Fruit fly (Drosophila melanogaster): ENCODE results near the gene CG13625.

CG13625 gene

dm6 chr3R:24598549-24599204 is 13.7 kb upstream of the CG13625 start:
- no peak for TF ChIP-seq CG17801 (GFP tag; optimal IDR thresholded peaks at IDR 0.05; ENCODE audit: partially characterized antibody)

- no peak for TF ChIP-seq CG17801 (GFP tag; optimal IDR thresholded peaks at IDR 0.05; ENCODE audit: partially characterized antibody)
Measured at dm6 chr3R:24596881-24597280, 11.9 kb upstream of the CG13625 start.

DNA sequence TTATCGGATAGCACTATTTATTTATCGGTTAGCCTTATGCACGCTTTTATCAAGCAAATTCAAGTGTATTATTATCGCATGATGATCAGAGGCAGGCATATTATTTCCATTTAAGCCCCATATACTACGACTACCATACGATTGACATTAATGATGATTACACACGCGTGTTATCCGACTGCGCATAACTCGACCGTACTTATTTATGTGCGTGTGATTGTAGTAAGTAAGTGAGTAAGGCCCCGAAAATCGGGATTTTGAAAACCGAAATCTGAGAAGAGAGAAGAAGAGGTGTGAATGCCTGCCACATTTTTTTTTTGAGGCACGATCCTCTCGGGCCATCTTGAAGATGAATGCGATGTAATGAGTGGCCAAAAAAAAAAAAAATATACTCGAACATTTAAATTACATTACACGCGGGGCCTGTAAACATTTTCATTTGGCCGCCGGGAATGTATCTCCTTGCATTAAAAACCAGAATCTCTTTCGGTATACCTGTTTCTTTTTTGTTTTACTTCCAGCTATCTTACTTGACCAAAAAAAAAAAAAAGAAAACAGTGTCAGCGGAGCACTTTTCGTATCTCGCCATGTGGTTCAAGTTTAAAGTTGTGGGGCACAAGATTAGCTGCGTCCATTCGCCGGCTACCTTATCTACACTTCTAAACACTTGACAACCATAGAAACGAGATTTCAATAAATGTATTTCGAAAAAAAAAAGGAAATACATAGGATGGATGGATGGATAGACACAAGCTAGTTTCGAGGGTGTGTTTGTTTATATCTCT is 10.6 kb upstream of the CG13625 start:
- TF ChIP-seq CG17801 (GFP tag; optimal IDR thresholded peaks at IDR 0.05; ENCODE audit: partially characterized antibody) = no peak

DNA sequence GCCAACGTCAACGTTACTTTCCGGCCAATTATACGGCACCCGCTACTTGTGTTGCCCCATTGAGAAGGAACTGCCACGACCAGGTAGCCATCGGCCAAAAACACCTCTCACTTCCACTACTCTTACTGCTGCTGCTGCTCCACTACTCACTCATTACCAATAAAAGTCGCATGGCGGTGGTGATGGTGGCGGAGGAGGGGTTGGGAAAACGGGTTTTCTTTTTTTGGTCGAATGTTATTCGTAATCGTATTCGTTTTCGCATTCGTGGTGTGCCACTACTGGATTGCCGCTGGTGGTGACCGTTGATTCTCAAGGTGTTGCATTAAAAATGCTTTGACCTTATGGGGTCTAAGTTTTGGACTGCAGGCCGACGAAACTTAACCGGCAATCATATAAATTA is 8.8 kb upstream of the CG13625 start:
- no peak for TF ChIP-seq CG17801 (GFP tag; optimal IDR thresholded peaks at IDR 0.05; ENCODE audit: partially characterized antibody)

dm6 chr3R:24590276-24590675 is 5.3 kb upstream of the CG13625 start:
- no peak for TF ChIP-seq CG17801 (GFP tag; optimal IDR thresholded peaks at IDR 0.05; ENCODE audit: partially characterized antibody)

DNA sequence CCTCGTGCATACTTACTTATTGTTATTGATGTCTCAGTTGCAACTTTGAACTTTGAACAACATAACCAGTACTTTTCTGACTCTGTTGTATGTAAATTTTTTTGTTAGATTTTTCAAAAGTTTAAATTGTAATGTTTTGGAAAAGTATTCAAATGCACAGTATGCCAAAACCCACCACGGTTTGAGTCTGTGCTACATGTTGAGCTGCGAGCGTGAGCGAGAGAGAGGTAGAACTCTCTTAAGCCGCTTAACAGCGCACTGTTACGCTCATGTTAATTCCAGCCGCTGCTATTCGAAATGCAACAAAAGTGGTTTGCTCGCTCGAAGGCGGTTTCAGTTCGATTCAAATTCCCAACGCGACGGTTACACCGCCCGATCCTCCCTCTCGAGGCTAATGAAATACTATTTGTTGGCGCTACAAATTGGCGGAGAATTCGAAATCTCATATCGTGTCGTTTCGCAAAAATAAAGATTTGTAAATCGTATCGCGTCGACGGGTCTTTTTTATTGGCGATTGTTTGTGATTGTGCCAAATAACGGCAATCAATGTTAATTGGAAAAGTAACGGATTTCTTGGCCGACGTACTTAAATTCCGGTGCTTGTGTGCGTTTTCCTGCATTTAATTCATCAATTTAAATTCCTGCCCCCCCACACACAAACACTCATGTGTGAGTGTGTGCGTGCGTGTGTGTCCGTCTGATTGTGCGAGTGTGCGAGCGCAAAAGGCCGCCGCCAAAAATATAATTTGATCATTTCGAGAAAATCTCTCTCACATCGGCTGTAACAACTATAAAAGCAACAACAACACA is 4.1 kb upstream of the CG13625 start:
- peak; percentile 45 for TF ChIP-seq CG17801 (GFP tag; optimal IDR thresholded peaks at IDR 0.05; ENCODE audit: partially characterized antibody)

- peak; percentile 57 for TF ChIP-seq CG17801 (GFP tag; optimal IDR thresholded peaks at IDR 0.05; ENCODE audit: partially characterized antibody)
Measured at dm6 chr3R:24586453-24586886, 1.5 kb upstream of the CG13625 start.

DNA sequence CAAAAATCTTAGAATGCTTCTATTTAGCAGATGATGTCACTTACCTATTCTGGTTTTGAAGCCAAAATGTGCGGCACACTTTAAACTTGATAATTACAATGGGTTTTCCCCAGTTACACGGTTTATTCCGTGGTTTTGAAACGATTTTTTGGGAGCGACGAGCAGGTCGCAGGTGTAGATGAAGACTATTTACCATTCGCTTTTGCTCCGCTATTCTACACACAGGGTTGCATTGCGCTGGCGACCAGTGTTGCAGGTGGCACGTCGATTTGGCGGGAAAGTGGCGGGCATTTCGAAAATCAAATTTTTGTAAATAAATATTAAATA is 2.3 kb downstream of the CG13625 start, which contains the start of gene REPTOR:
Gene REPTOR (minus strand): TSS at position 196 of the 327 bp plus-strand sequence.
- peak; percentile 12 for TF ChIP-seq CG17801 (GFP tag; optimal IDR thresholded peaks at IDR 0.05; ENCODE audit: partially characterized antibody)

dm6 chr3R:24581891-24582668 is 2.9 kb downstream of the CG13625 start:
- peak; percentile 13 for TF ChIP-seq CG17801 (GFP tag; optimal IDR thresholded peaks at IDR 0.05; ENCODE audit: partially characterized antibody)

DNA sequence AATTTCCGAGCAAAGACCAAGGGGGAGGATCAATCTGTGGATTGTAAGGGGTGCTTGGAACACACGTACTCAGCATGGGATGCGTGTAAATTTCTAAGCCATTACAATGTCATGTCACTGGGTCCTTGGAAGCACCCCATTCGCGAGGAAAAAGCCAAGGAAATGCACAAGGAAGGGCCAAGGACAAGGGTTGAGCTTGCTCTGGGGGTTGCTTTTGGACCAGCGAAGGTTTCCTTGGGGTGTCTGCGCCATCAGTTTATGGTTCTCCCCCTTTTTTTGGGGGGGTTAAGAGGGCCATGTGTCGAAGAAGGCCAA is 4.0 kb downstream of the CG13625 start:
- no peak for TF ChIP-seq CG17801 (GFP tag; optimal IDR thresholded peaks at IDR 0.05; ENCODE audit: partially characterized antibody)

DNA sequence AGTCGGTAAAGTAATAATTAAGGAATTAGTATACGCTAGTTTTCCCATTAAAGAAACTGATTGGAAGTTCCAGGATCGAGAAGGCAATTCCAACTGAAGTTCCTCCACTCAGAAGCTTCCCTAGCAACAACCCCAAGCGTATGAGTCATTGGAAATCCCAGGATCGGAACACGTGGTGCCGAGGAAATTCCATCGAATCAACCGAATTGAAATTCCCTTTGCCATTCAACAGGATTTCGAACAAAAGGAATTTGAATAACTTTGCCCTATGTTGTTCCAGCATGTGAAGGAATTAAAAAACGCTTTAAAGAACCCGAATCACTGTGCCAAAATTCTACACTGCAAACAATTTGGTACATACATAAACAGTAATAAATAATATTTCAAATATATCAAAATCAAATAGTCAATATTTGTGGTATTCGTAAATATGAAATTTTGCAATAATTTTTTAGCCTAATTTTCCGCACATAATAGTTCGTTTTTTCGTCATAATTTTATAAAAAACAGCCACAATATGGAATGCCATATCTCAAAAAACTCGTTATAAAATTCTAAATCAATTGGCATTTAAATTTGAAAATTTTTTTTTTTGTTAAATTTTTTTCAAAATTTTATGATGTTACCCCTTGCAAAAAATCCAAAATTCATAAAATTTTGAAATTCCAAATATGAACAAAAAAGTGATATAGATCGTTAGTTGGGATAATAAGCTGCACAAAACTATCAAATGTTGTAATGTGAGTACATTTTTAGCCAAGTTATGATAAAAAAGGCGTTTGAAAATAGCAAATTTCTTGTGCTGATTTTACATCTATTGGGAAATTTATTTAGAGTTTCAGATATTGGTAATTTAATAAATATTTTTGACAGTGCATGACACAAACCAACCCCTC is 4.6 kb downstream of the CG13625 start:
- no peak for TF ChIP-seq CG17801 (GFP tag; optimal IDR thresholded peaks at IDR 0.05; ENCODE audit: partially characterized antibody)

DNA sequence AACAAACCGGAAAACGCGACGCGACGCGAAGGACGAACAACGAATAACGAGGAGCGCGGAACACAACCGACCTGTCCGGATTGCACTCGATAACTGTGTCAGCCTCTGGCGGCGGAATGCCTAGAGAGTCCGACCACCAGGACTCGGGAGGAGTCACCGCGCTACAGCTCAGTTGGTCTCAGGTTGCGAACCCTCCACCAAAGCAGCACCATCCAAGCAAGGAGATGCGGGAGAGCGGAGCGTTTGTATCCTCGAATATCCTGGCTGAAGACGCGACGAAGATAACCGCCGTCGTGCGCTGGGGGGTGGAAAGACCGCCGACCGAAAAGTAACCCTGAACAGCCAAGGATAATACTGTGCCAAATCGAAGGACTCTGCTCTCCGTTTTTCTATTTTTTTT is 7.6 kb downstream of the CG13625 start:
- no peak for TF ChIP-seq CG17801 (GFP tag; optimal IDR thresholded peaks at IDR 0.05; ENCODE audit: partially characterized antibody)

dm6 chr3R:24575787-24576413 is 9.1 kb downstream of the CG13625 start:
- TF ChIP-seq CG17801 (GFP tag; optimal IDR thresholded peaks at IDR 0.05; ENCODE audit: partially characterized antibody) = peak; percentile 64

dm6 chr3R:24575109-24575508 is 9.9 kb downstream of the CG13625 start:
- no peak for TF ChIP-seq CG17801 (GFP tag; optimal IDR thresholded peaks at IDR 0.05; ENCODE audit: partially characterized antibody)

Data from ovary, adult (tissue).